Fruit fly (Drosophila melanogaster): Measurements from ENCODE around the gene CG9331.

DNA sequence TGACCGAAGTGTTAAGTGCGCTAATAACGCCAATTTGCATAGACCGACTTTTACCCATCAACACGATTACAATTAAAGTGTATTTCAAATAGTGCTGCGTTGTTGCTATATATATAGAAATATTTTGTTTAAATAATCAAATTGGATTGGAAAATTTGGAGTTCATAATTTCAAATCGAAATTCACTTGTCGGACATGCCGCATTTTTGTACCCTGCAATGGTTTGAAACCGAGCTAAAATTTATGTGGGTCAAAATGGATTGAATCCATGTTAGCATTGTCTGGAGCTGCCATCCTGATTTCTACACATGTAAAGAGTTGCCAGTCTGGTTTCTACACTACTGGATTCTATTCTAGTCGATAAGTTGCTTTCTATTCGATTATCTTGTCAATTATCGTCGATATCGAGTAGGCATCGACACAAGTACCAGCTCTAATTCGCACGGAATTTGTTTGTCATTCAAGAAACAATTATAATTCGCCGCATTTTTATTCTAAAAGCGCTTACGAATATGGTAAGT, 35.3 kb upstream of the CG9331 start, which contains the start of gene Pomp:
- TF ChIP-seq usp (GFP tag; optimal IDR thresholded peaks at IDR 0.05) (no peak), Dll (optimal IDR thresholded peaks at IDR 0.05) (no peak), CG8478 (optimal IDR thresholded peaks at IDR 0.05) (no peak), psq (optimal IDR thresholded peaks at IDR 0.05) (peak; percentile 24)

Measured in whole organism.